Fruit fly (Drosophila melanogaster) whole organism, pupa: ENCODE results near the gene CG18094.

Source experiments
- CG10348 ChIP-seq: fragments of 200-800 bp; sonication (Bioruptor generic); IDR thresholded peaks from 2 replicates; pipeline ENCODE4 v1.3.6; 2022; ENCODE audit warnings: missing biosample characterization, missing genetic modification characterization
- CG13204 ChIP-seq: fragments of 200-800 bp; sonication (Bioruptor generic); optimal IDR thresholded peaks from 2 replicates; lab custom pipeline; 2018; ENCODE audit warnings: missing biosample characterization, mild to moderate bottlenecking, missing genetic modification characterization, moderate library complexity
- CG15710 ChIP-seq: fragments of 200-800 bp; sonication (Bioruptor generic); optimal IDR thresholded peaks from 2 replicates; lab custom pipeline; 2018; ENCODE audit warnings: missing biosample characterization, mild to moderate bottlenecking, missing genetic modification characterization, moderate library complexity
- CG9948 ChIP-seq: fragments of 200-800 bp; sonication (Bioruptor generic); optimal IDR thresholded peaks from 2 replicates; lab custom pipeline; 2018; ENCODE audit warnings: missing biosample characterization, mild to moderate bottlenecking, missing genetic modification characterization, moderate library complexity
- EcR ChIP-seq: fragments of 200-800 bp; sonication (Bioruptor generic); optimal IDR thresholded peaks from 3 replicates; lab custom pipeline; 2019; ENCODE audit warnings: missing biosample characterization, missing genetic modification characterization, mild to moderate bottlenecking, moderate library complexity, missing genetic modification reagents
- Pif1A ChIP-seq: fragments of 200-800 bp; sonication (Bioruptor generic); optimal IDR thresholded peaks from 3 replicates; lab custom pipeline; 2016; ENCODE audit warnings: missing biosample characterization, missing genetic modification characterization
- Pif1B ChIP-seq: fragments of 200-800 bp; sonication (Bioruptor generic); optimal IDR thresholded peaks from 3 replicates; lab custom pipeline; 2016; ENCODE audit warnings: missing biosample characterization, missing genetic modification characterization
- Snoo ChIP-seq: fragments of 200-800 bp; sonication (Bioruptor generic); optimal IDR thresholded peaks from 3 replicates; lab custom pipeline; 2017; ENCODE audit warnings: missing biosample characterization, mild to moderate bottlenecking, missing genetic modification characterization, inconsistent platforms

dm6 chr2L:19455723-19456122 lies 34.3 kb upstream of the CG18094 start:
- TF ChIP-seq CG9948 (tag; lab: Kevin White, UChicago) (no peak), CG10348 (GFP tag; lab: Robert Waterston, UW) (no peak), Pif1B (GFP tag; lab: Kevin White, UChicago) (no peak), Snoo (no peak), Pif1A (GFP tag; lab: Kevin White, UChicago) (no peak), CG13204 (GFP tag; lab: Kevin White, UChicago) (no peak), CG15710 (tag; lab: Kevin White, UChicago) (no peak), EcR (no peak)
